Fruit fly (Drosophila melanogaster): ENCODE results near the gene Srpk79D.

Gene Srpk79D

DNA sequence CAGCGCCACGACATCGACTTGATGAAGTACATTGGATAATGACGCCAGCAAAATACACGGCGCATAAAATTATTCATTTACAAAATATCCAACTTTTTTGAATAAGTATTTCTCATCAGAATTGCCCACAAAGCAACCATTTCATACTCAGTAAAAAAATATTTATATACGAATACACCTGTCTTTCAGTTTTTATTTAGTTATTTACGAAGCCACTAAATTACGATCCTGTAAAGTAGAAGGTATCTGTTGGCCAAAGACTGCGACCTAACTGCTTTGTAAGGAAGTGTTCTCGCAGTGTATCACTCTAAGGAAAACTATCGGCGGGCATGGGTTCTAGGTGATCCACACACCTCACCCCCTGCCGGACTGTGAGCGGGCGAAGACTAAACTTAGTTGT is 3.4 kb downstream of the Srpk79D start:
- peak; percentile 33 for TF ChIP-seq svp (GFP tag)
- peak; percentile 17 for TF ChIP-seq Lpt (GFP tag; optimal IDR thresholded peaks at IDR 0.05)
- TF ChIP-seq Eip78C (GFP tag) = peak; percentile 82
- no peak for TF ChIP-seq CG8632 (GFP tag; optimal IDR thresholded peaks at IDR 0.05)
- TF ChIP-seq Sox14 (GFP tag; optimal IDR thresholded peaks at IDR 0.05) = no peak
- TF ChIP-seq CG8119 (GFP tag; IDR thresholded peaks at IDR 0.05) = no peak; the same call in 2 of the 3 replicates
- TF ChIP-seq cyc (GFP tag; optimal IDR thresholded peaks at IDR 0.05) = no peak
- no peak for TF ChIP-seq ss (GFP tag; optimal IDR thresholded peaks at IDR 0.05)
- peak; percentile 59 for TF ChIP-seq CG6276 (GFP tag; optimal IDR thresholded peaks at IDR 0.05)
- peak; percentile 10 for TF ChIP-seq CG6792 (GFP tag; optimal IDR thresholded peaks at IDR 0.05)
- peak; percentile 53; the same call in 1 of the 2 replicates for TF ChIP-seq Gug (GFP tag; IDR thresholded peaks at IDR 0.05)
- TF ChIP-seq CG3032 (tag; optimal IDR thresholded peaks at IDR 0.05) = no peak
- TF ChIP-seq achi (GFP tag; optimal IDR thresholded peaks at IDR 0.05) = peak; percentile 42
- TF ChIP-seq Smox (GFP tag; optimal IDR thresholded peaks at IDR 0.05) = no peak
- no peak for TF ChIP-seq Ets21C (GFP tag; optimal IDR thresholded peaks at IDR 0.05)
- no peak for TF ChIP-seq CG11902 (GFP tag; optimal IDR thresholded peaks at IDR 0.05)
- TF ChIP-seq Sox102F (GFP tag; optimal IDR thresholded peaks at IDR 0.05) = no peak
- no peak for TF ChIP-seq fkh (GFP tag; optimal IDR thresholded peaks at IDR 0.05)
- TF ChIP-seq CG8319 (GFP tag; optimal IDR thresholded peaks at IDR 0.05) = no peak
- no peak for TF ChIP-seq CG32006 (GFP tag; optimal IDR thresholded peaks at IDR 0.05)
- no peak for TF ChIP-seq CG34406 (GFP tag; optimal IDR thresholded peaks at IDR 0.05)
- TF ChIP-seq CG16779 (tag; optimal IDR thresholded peaks at IDR 0.05) = no peak
- TF ChIP-seq OdsH (GFP tag; optimal IDR thresholded peaks at IDR 0.05) = no peak
- TF ChIP-seq CG7368 (GFP tag; optimal IDR thresholded peaks at IDR 0.05) = no peak
- peak; percentile 76 for TF ChIP-seq CG15336 (GFP tag; IDR thresholded peaks at IDR 0.05)
- TF ChIP-seq CG1621 (tag; optimal IDR thresholded peaks at IDR 0.05) = no peak
- TF ChIP-seq CG6808 (GFP tag; optimal IDR thresholded peaks at IDR 0.05) = no peak
- TF ChIP-seq Eip75B (GFP tag; optimal IDR thresholded peaks at IDR 0.05) = no peak
- TF ChIP-seq CG6854 (GFP tag; optimal IDR thresholded peaks at IDR 0.05) = no peak
- TF ChIP-seq Hr39 (GFP tag; optimal IDR thresholded peaks at IDR 0.05) = no peak
- peak; percentile 68; the same call in 1 of the 3 replicates for TF ChIP-seq eg (GFP tag; IDR thresholded peaks at IDR 0.05)
- peak; percentile 35 for TF ChIP-seq net (GFP tag; optimal IDR thresholded peaks at IDR 0.05)
- TF ChIP-seq fd59A (GFP tag; optimal IDR thresholded peaks at IDR 0.05) = no peak
- peak; percentile 75 for TF ChIP-seq Hr4 (GFP tag; optimal IDR thresholded peaks at IDR 0.05)
- TF ChIP-seq CG6163 (GFP tag; IDR thresholded peaks at IDR 0.05) = peak; percentile 56; the same call in 2 of the 3 replicates
- TF ChIP-seq salr (GFP tag; optimal IDR thresholded peaks at IDR 0.05) = peak in 1 of 2 experiments; percentile 49
- TF ChIP-seq Blimp-1 (GFP tag; optimal IDR thresholded peaks at IDR 0.05) = no peak
- peak; percentile 39; the same call in 1 of the 2 replicates for TF ChIP-seq CG11294 (GFP tag; IDR thresholded peaks at IDR 0.05)
- TF ChIP-seq Met (GFP tag; optimal IDR thresholded peaks at IDR 0.05) = no peak
- TF ChIP-seq lz (GFP tag; optimal IDR thresholded peaks at IDR 0.05) = no peak
- TF ChIP-seq Ets96B (tag; optimal IDR thresholded peaks at IDR 0.05) = no peak
- no peak for TF ChIP-seq acj6 (GFP tag; optimal IDR thresholded peaks at IDR 0.05)
- no peak for TF ChIP-seq fd85E (GFP tag; optimal IDR thresholded peaks at IDR 0.05)
- TF ChIP-seq Hr38 (GFP tag; optimal IDR thresholded peaks at IDR 0.05) = no peak
- TF ChIP-seq spab (GFP tag; optimal IDR thresholded peaks at IDR 0.05) = peak; percentile 16
- TF ChIP-seq CG31627 (GFP tag; optimal IDR thresholded peaks at IDR 0.05) = no peak
- peak; percentile 54 for TF ChIP-seq CG10631 (GFP tag; optimal IDR thresholded peaks at IDR 0.05)
- no peak for TF ChIP-seq dac (GFP tag; optimal IDR thresholded peaks at IDR 0.05)
- TF ChIP-seq topi (GFP tag; optimal IDR thresholded peaks at IDR 0.05) = no peak
- no peak for TF ChIP-seq vri (GFP tag; optimal IDR thresholded peaks at IDR 0.05)
- TF ChIP-seq CG10669 (GFP tag; optimal IDR thresholded peaks at IDR 0.05) = no peak
- TF ChIP-seq Eip93F (GFP tag; optimal IDR thresholded peaks at IDR 0.05) = no peak
- TF ChIP-seq dsx (GFP tag; optimal IDR thresholded peaks at IDR 0.05; ENCODE audit: poor library complexity, severe bottlenecking) = no peak
